Worm (Caenorhabditis elegans) whole organism, L1 larva: ENCODE measurements around the gene spd-3.

Source experiments
- fos-1 ChIP-seq: fragments of 150-350 bp; optimal IDR thresholded peaks from 2 replicates; lab custom pipeline; 2014; ENCODE audit warnings: missing biosample characterization, missing genetic modification characterization
- nhr-85 ChIP-seq: sonication (generic microtip); peaks from one replicate; lab custom pipeline; 2016; ENCODE audit warnings: missing genetic modification characterization, inconsistent platforms, missing compliant biosample characterization
- pqm-1 ChIP-seq: sonication (generic microtip); optimal IDR thresholded peaks from 3 replicates; lab custom pipeline; 2017; ENCODE audit warnings: missing biosample characterization, missing genetic modification characterization
- ztf-11 ChIP-seq, 2 experiments: sonication (generic microtip); optimal IDR thresholded peaks; 2 replicates each; lab custom pipeline; 2016 to 2017; ENCODE audit warnings: missing genetic modification characterization in 2 of 2, missing biosample characterization in 1 of 2, missing compliant biosample characterization in 1 of 2

DNA sequence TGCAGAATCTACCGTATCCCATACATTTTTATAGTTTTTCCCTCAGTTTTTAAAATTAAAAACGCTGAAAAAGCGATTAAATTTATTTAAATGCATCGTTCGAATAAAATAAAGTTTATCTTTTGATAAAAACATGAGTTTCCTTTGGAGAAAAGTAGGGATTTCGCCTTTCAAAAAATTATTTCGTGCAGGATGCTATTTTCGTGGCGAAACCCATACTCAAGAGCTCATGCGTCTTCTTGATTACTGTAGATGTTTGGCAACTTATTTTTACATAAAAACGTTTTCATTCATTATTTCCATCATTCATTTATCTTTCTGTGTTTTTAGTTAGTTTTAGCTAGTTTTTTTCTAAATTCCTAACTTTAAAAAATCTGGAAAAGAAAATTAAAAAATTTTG is 27.4 kb downstream of the spd-3 start:
- no peak for TF ChIP-seq fos-1 (tag; lab: Kevin White, UChicago)
- TF ChIP-seq ztf-11 (tag; optimal IDR thresholded peaks at IDR 0.05; lab: Kevin White, UChicago) = no peak
- no peak for TF ChIP-seq pqm-1
- TF ChIP-seq nhr-85 = no peak
